Fruit fly (Drosophila melanogaster) whole organism, pupa: Measurements from ENCODE around the gene Cad89D.

Source experiments
- CG13204 ChIP-seq: fragments of 200-800 bp; sonication (Bioruptor generic); optimal IDR thresholded peaks from 2 replicates; lab custom pipeline; 2018; ENCODE audit warnings: missing biosample characterization, mild to moderate bottlenecking, missing genetic modification characterization, moderate library complexity
- CG34367 ChIP-seq: fragments of 200-800 bp; sonication (Bioruptor generic); optimal IDR thresholded peaks from 2 replicates; lab custom pipeline; 2018; ENCODE audit warnings: missing biosample characterization, mild to moderate bottlenecking, missing genetic modification characterization
- CG8159 ChIP-seq: fragments of 200-800 bp; sonication (Bioruptor generic); optimal IDR thresholded peaks from 3 replicates; lab custom pipeline; 2018; ENCODE audit warnings: missing biosample characterization, mild to moderate bottlenecking, missing genetic modification characterization, moderate library complexity
- CG8301 ChIP-seq: fragments of 200-800 bp; sonication (Bioruptor generic); optimal IDR thresholded peaks from 2 replicates; lab custom pipeline; 2018; ENCODE audit warnings: missing biosample characterization, mild to moderate bottlenecking, missing genetic modification characterization
- CG9948 ChIP-seq: fragments of 200-800 bp; sonication (Bioruptor generic); optimal IDR thresholded peaks from 2 replicates; lab custom pipeline; 2018; ENCODE audit warnings: missing biosample characterization, mild to moderate bottlenecking, missing genetic modification characterization, moderate library complexity
- EcR ChIP-seq: fragments of 200-800 bp; sonication (Bioruptor generic); optimal IDR thresholded peaks from 3 replicates; lab custom pipeline; 2019; ENCODE audit warnings: missing biosample characterization, missing genetic modification characterization, mild to moderate bottlenecking, moderate library complexity, missing genetic modification reagents
- Ets98B ChIP-seq: fragments of 200-800 bp; sonication (Bioruptor generic); IDR thresholded peaks from 2 replicates; pipeline ENCODE4 v1.3.6; 2022; ENCODE audit warnings: missing biosample characterization, missing genetic modification characterization
- Pif1B ChIP-seq: fragments of 200-800 bp; sonication (Bioruptor generic); optimal IDR thresholded peaks from 3 replicates; lab custom pipeline; 2016; ENCODE audit warnings: missing biosample characterization, missing genetic modification characterization
- fd96Ca ChIP-seq: fragments of 200-800 bp; sonication (Bioruptor generic); IDR thresholded peaks from 3 replicates; pipeline ENCODE4 v1.3.6; 2022; ENCODE audit warnings: missing biosample characterization, missing genetic modification characterization

dm6 chr3R:16436374-16437037 lies 58.7 kb downstream of the Cad89D start, which contains the start of gene mRpS33:
- TF ChIP-seq CG13204 (GFP tag; lab: Kevin White, UChicago), result no peak
- TF ChIP-seq Ets98B (GFP tag; lab: Robert Waterston, UW), result no peak
- no peak for TF ChIP-seq CG8159 (tag; lab: Kevin White, UChicago)
- TF ChIP-seq CG9948 (tag; lab: Kevin White, UChicago), result no peak
- no peak for TF ChIP-seq CG34367 (tag; lab: Kevin White, UChicago)
- TF ChIP-seq EcR (GFP tag; lab: Kevin White, UChicago), result no peak
- TF ChIP-seq CG8301, result no peak
- TF ChIP-seq fd96Ca (GFP tag; lab: Robert Waterston, UW), result no peak
- no peak for TF ChIP-seq Pif1B (GFP tag; lab: Kevin White, UChicago)
